Worm (Caenorhabditis elegans) whole organism, L4 larva: ENCODE results near the gene ubc-20.
A peak's percentile ranks its signal among the peaks of the same experiment; 100 is the strongest.
"Not testable (repeated sequence)": the region's sequence is repeated elsewhere in the genome, so short reads cannot be mapped to it uniquely, and the experiment has no call there.

Experiments
- F26F4.8 ChIP-seq: fragments of 200-800 bp; sonication (Bioruptor generic); conservative IDR thresholded peaks from 2 replicates; pipeline ENCODE4 v1.3.6; 2022; ENCODE audit warnings: missing genetic modification characterization, missing compliant biosample characterization
- F49E8.2 ChIP-seq: sonication (generic microtip); optimal IDR thresholded peaks from 2 replicates; lab custom pipeline; 2016; ENCODE audit warnings: missing compliant biosample characterization, mild to moderate bottlenecking, missing genetic modification characterization, borderline replicate concordance
- Y105C5A.15 ChIP-seq: fragments of 200-800 bp; sonication (Bioruptor generic); IDR thresholded peaks from 2 replicates; pipeline ENCODE4 v1.3.6; 2022; ENCODE audit warnings: missing genetic modification characterization, missing compliant biosample characterization
- Y48G9A.11 ChIP-seq: fragments of 200-800 bp; sonication (Bioruptor generic); IDR thresholded peaks from 2 replicates; pipeline ENCODE4 v1.3.6; 2022; ENCODE audit warnings: missing genetic modification reagents, missing genetic modification characterization, missing compliant biosample characterization
- Y5F2A.4 ChIP-seq: fragments of 200-800 bp; sonication (Bioruptor generic); optimal IDR thresholded peaks from 2 replicates; lab custom pipeline; 2018; ENCODE audit warnings: mild to moderate bottlenecking, missing genetic modification characterization, missing compliant biosample characterization
- aly-2 ChIP-seq: sonication (generic microtip); optimal IDR thresholded peaks from 2 replicates; lab custom pipeline; 2018; ENCODE audit warnings: missing biosample characterization, missing genetic modification characterization
- arid-1 ChIP-seq: fragments of 200-800 bp; sonication (Bioruptor generic); conservative IDR thresholded peaks from 2 replicates; pipeline ENCODE4 v1.3.6; 2022; ENCODE audit warnings: missing genetic modification reagents, missing genetic modification characterization, missing compliant biosample characterization
- attf-4 ChIP-seq: sonication (generic microtip); optimal IDR thresholded peaks from 3 replicates; lab custom pipeline; 2017; ENCODE audit warnings: missing biosample characterization, missing genetic modification characterization
- ceh-44 ChIP-seq: fragments of 200-800 bp; sonication (Bioruptor generic); IDR thresholded peaks from 2 replicates; pipeline ENCODE4 v1.3.6; 2022; ENCODE audit warnings: missing genetic modification reagents, missing genetic modification characterization, missing compliant biosample characterization
- ctbp-1 ChIP-seq: fragments of 200-800 bp; sonication (Bioruptor generic); IDR thresholded peaks from 2 replicates; pipeline ENCODE4 v1.3.6; 2022; ENCODE audit warnings: missing genetic modification reagents, missing genetic modification characterization, missing compliant biosample characterization
- daf-16 ChIP-seq, 3 experiments: sonication (generic microtip); optimal IDR thresholded peaks; 2 replicates each; lab custom pipeline; 2016 to 2017; ENCODE audit warnings: missing genetic modification characterization in 3 of 3, missing genetic modification reagents in 3 of 3, mild to moderate bottlenecking in 2 of 3, missing compliant biosample characterization in 2 of 3, missing biosample characterization in 1 of 3, moderate library complexity in 1 of 3
- dmd-6 ChIP-seq: fragments of 200-800 bp; sonication (Bioruptor generic); IDR thresholded peaks from 2 replicates; pipeline ENCODE4 v1.3.6; 2022; ENCODE audit warnings: missing genetic modification reagents, missing genetic modification characterization, missing compliant biosample characterization
- dmd-8 ChIP-seq: fragments of 200-800 bp; sonication (Bioruptor generic); IDR thresholded peaks from 2 replicates; pipeline ENCODE4 v1.3.6; 2022; ENCODE audit warnings: missing genetic modification characterization, missing compliant biosample characterization
- dpl-1 ChIP-seq: fragments of 150-350 bp; optimal IDR thresholded peaks from 2 replicates; lab custom pipeline; 2014; ENCODE audit warnings: missing biosample characterization, missing genetic modification reagents, missing genetic modification characterization
- duxl-1 ChIP-seq: sonication (generic microtip); optimal IDR thresholded peaks from 2 replicates; lab custom pipeline; 2016; ENCODE audit warnings: mild to moderate bottlenecking, missing genetic modification characterization, moderate library complexity, missing compliant biosample characterization; ENCODE audit not compliant: poor library complexity
- dve-1 ChIP-seq: sonication (generic microtip); optimal IDR thresholded peaks from 2 replicates; lab custom pipeline; 2017; ENCODE audit warnings: antibody characterized with exemption, mild to moderate bottlenecking, missing genetic modification characterization, missing compliant biosample characterization; ENCODE audit not compliant: insufficient read depth
- egl-27 ChIP-seq: sonication (generic microtip); optimal IDR thresholded peaks from 3 replicates; lab custom pipeline; 2017; ENCODE audit warnings: missing biosample characterization, missing genetic modification reagents, missing genetic modification characterization
- egl-43 ChIP-seq: fragments of 200-800 bp; sonication (Bioruptor generic); IDR thresholded peaks from 2 replicates; pipeline ENCODE4 v1.3.6; 2022; ENCODE audit warnings: missing genetic modification reagents, missing genetic modification characterization, missing compliant biosample characterization
- lim-7 ChIP-seq: fragments of 200-800 bp; sonication (Bioruptor generic); IDR thresholded peaks from 2 replicates; pipeline ENCODE4 v1.3.6; 2022; ENCODE audit warnings: missing genetic modification characterization, missing compliant biosample characterization
- lin-13 ChIP-seq: fragments of 150-350 bp; optimal IDR thresholded peaks from 2 replicates; lab custom pipeline; 2014; ENCODE audit warnings: missing biosample characterization, missing genetic modification reagents, missing genetic modification characterization
- lin-38 ChIP-seq: fragments of 200-800 bp; sonication (Bioruptor generic); IDR thresholded peaks from 2 replicates; pipeline ENCODE4 v1.3.6; 2022; ENCODE audit warnings: missing genetic modification reagents, missing genetic modification characterization, missing compliant biosample characterization
- lin-39 ChIP-seq: fragments of 150-350 bp; optimal IDR thresholded peaks from 2 replicates; lab custom pipeline; 2014; ENCODE audit warnings: missing biosample characterization, missing genetic modification reagents, missing genetic modification characterization
- lir-3 ChIP-seq: sonication (generic microtip); optimal IDR thresholded peaks from 2 replicates; lab custom pipeline; 2016; ENCODE audit warnings: mild to moderate bottlenecking, missing genetic modification characterization, missing compliant biosample characterization
- mdl-1 ChIP-seq, 2 experiments: fragments of 150-350 bp in 1 of 2; sonication (generic microtip) in 1 of 2; optimal IDR thresholded peaks; 2 replicates each; lab custom pipeline; 2014 to 2017; ENCODE audit warnings: missing biosample characterization in 2 of 2, missing genetic modification characterization in 2 of 2
- mdt-29 ChIP-seq: fragments of 200-800 bp; sonication (Bioruptor generic); IDR thresholded peaks from 2 replicates; pipeline ENCODE4 v1.3.6; 2022; ENCODE audit warnings: missing genetic modification reagents, missing genetic modification characterization, missing compliant biosample characterization
- mes-2 ChIP-seq: sonication (generic microtip); optimal IDR thresholded peaks from 2 replicates; lab custom pipeline; 2016; ENCODE audit warnings: missing genotype, mild to moderate bottlenecking, missing genetic modification characterization, missing compliant biosample characterization; ENCODE audit not compliant: poor library complexity, severe bottlenecking
- mxl-2 ChIP-seq: fragments of 200-800 bp; sonication (Bioruptor generic); conservative IDR thresholded peaks from 2 replicates; pipeline ENCODE4 v1.3.6; 2022; ENCODE audit warnings: missing genetic modification reagents, missing genetic modification characterization, missing compliant biosample characterization
- pha-4 ChIP-seq, 2 experiments: fragments of 150-350 bp in 1 of 2; fragments of 200-800 bp in 1 of 2; sonication (Bioruptor generic) in 1 of 2; IDR thresholded peaks in 1 of 2; optimal IDR thresholded peaks in 1 of 2; 2 replicates each; pipeline versions ENCODE4 v1.3.6 to Lab custom; 2014 to 2022; ENCODE audit warnings: missing genetic modification characterization in 2 of 2, missing genetic modification reagents in 2 of 2, missing biosample characterization in 1 of 2, missing compliant biosample characterization in 1 of 2
- php-3 ChIP-seq: fragments of 200-800 bp; sonication (Bioruptor generic); IDR thresholded peaks from 2 replicates; pipeline ENCODE4 v1.3.6; 2022; ENCODE audit warnings: missing genetic modification reagents, missing genetic modification characterization, missing compliant biosample characterization
- sdz-12 ChIP-seq: fragments of 200-800 bp; sonication (Bioruptor generic); optimal IDR thresholded peaks from 2 replicates; lab custom pipeline; 2018; ENCODE audit warnings: mild to moderate bottlenecking, missing genetic modification characterization, missing compliant biosample characterization
- set-16 ChIP-seq: fragments of 200-800 bp; sonication (Bioruptor generic); IDR thresholded peaks from 2 replicates; pipeline ENCODE4 v1.3.6; 2022; ENCODE audit warnings: missing genetic modification reagents, missing genetic modification characterization, missing compliant biosample characterization
- skn-1 ChIP-seq: fragments of 150-350 bp; optimal IDR thresholded peaks from 2 replicates; lab custom pipeline; 2014; ENCODE audit warnings: missing biosample characterization, missing genetic modification characterization
- snpc-1.2 ChIP-seq: fragments of 200-800 bp; sonication (Bioruptor generic); IDR thresholded peaks from 2 replicates; pipeline ENCODE4 v1.3.6; 2022; ENCODE audit warnings: missing genetic modification reagents, missing genetic modification characterization, missing compliant biosample characterization
- snpc-4 ChIP-seq: fragments of 150-350 bp; optimal IDR thresholded peaks from 2 replicates; lab custom pipeline; 2014; ENCODE audit warnings: missing biosample characterization, missing genetic modification characterization
- spr-3 ChIP-seq: fragments of 200-800 bp; sonication (Bioruptor generic); optimal IDR thresholded peaks from 2 replicates; lab custom pipeline; 2018; ENCODE audit warnings: mild to moderate bottlenecking, missing genetic modification characterization, missing compliant biosample characterization
- tra-1 ChIP-seq: fragments of 200-800 bp; sonication (Bioruptor generic); IDR thresholded peaks from 2 replicates; pipeline ENCODE4 v1.3.6; 2022; ENCODE audit warnings: missing genetic modification reagents, missing genetic modification characterization, missing compliant biosample characterization
- unc-62 ChIP-seq, 3 experiments: fragments of 150-350 bp in 1 of 3; sonication (generic microtip); optimal IDR thresholded peaks in 2 of 3; peaks in 1 of 3; 1 replicate in 1 of 3; 2 replicates in 2 of 3; lab custom pipeline; 2014 to 2017; ENCODE audit warnings: missing biosample characterization in 3 of 3, missing genetic modification characterization in 3 of 3, missing genetic modification reagents in 3 of 3, missing genotype in 1 of 3
- vab-7 ChIP-seq: fragments of 200-800 bp; sonication (Bioruptor generic); IDR thresholded peaks from 2 replicates; pipeline ENCODE4 v1.3.6; 2022; ENCODE audit warnings: missing genetic modification reagents, missing genetic modification characterization, missing compliant biosample characterization
- zag-1 ChIP-seq: fragments of 150-350 bp; optimal IDR thresholded peaks from 2 replicates; lab custom pipeline; 2014; ENCODE audit warnings: missing biosample characterization, missing genetic modification characterization
- zfp-3 ChIP-seq: fragments of 200-800 bp; sonication (Bioruptor generic); conservative IDR thresholded peaks from 2 replicates; pipeline ENCODE4 v1.3.6; 2022; ENCODE audit warnings: missing genetic modification reagents, missing genetic modification characterization, missing compliant biosample characterization
- ztf-7 ChIP-seq: fragments of 150-350 bp; optimal IDR thresholded peaks from 2 replicates; lab custom pipeline; 2014; ENCODE audit warnings: missing biosample characterization, missing genetic modification characterization

The ubc-20 gene

ce11 chrIII:227033-227432, 38.4 kb downstream of the ubc-20 start:
- TF ChIP-seq set-16 (GFP tag; lab: Robert Waterston, UW), result peak; percentile 82
- no peak for TF ChIP-seq vab-7 (GFP tag; lab: Robert Waterston, UW)

DNA sequence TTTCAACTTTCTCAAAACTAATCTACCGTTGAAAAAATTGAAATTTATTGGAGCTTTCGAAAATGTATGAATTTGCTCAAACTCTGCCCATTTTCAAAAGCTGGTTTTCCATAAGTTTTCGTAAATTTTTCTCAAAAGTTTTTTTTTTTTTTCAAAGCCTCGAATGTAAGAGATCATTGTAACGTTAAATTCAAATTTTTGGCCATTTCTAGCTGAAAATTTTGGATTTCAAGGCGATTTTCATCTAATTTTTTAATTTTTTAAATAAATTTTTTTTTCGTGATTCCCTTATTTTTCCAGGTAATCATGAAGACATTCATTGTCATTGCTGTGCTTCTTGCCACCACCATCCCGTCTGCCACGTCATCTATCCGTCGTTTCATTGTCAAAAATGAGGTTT, 41.5 kb downstream of the ubc-20 start, which contains the start of gene hpo-38:
Gene hpo-38, plus strand, starts transcription at position 301 of the 400 bp plus-strand sequence.
- TF ChIP-seq tra-1 (GFP tag; lab: Robert Waterston, UW), result no peak
- TF ChIP-seq egl-27 (tag; lab: Kevin White, UChicago), result no peak
- TF ChIP-seq lir-3 (tag; lab: Kevin White, UChicago), result no peak
- TF ChIP-seq skn-1 (tag; lab: Kevin White, UChicago), result no peak
- no peak for TF ChIP-seq duxl-1 (tag; lab: Kevin White, UChicago)
- no peak for TF ChIP-seq attf-4
- TF ChIP-seq sdz-12, result no peak
- no peak for TF ChIP-seq snpc-1.2
- TF ChIP-seq dpl-1, result no peak
- no peak for TF ChIP-seq daf-16 (GFP tag; optimal IDR thresholded peaks at IDR 0.05; lab: Kevin White, UChicago)
- TF ChIP-seq daf-16 (tag; optimal IDR thresholded peaks at IDR 0.05; lab: Kevin White, UChicago), result no peak
- no peak for TF ChIP-seq aly-2
- TF ChIP-seq mdl-1 (tag; optimal IDR thresholded peaks at IDR 0.05; lab: Kevin White, UChicago), result no peak

ce11 chrIII:232918-233317, 44.3 kb downstream of the ubc-20 start:
- TF ChIP-seq pha-4 (GFP tag; IDR thresholded peaks at IDR 0.05; lab: Robert Waterston, UW) (peak; percentile 76; the same call in 1 of the 2 replicates), lim-7 (GFP tag; lab: Robert Waterston, UW) (0 out of 2 replicates have a peak, but pooled peaks have one; percentile 48), mdt-29 (GFP tag; lab: Robert Waterston, UW) (0 out of 2 replicates have a peak, but pooled peaks have one; percentile 46), tra-1 (GFP tag; lab: Robert Waterston, UW) (0 out of 2 replicates have a peak, but pooled peaks have one; percentile 18), arid-1 (GFP tag; lab: Robert Waterston, UW) (0 out of 2 replicates have a peak, but pooled peaks have one; percentile 17), php-3 (GFP tag; lab: Robert Waterston, UW) (peak; percentile 63; the same call in 1 of the 2 replicates), F26F4.8 (GFP tag; lab: Robert Waterston, UW) (0 out of 2 replicates have a peak, but pooled peaks have one; percentile 49), egl-43 (GFP tag; lab: Robert Waterston, UW) (peak; percentile 81), ctbp-1 (GFP tag; lab: Robert Waterston, UW) (0 out of 2 replicates have a peak, but pooled peaks have one; percentile 45), Y105C5A.15 (peak; percentile 58; the same call in 1 of the 2 replicates), lin-38 (peak; percentile 71), Y48G9A.11 (GFP tag; lab: Robert Waterston, UW) (peak; percentile 72), mxl-2 (GFP tag; lab: Robert Waterston, UW) (0 out of 2 replicates have a peak, but pooled peaks have one; percentile 34), set-16 (GFP tag; lab: Robert Waterston, UW) (peak; percentile 39), dmd-8 (GFP tag; lab: Robert Waterston, UW) (peak; percentile 84)
- TF ChIP-seq pha-4 (tag; optimal IDR thresholded peaks at IDR 0.05; lab: Kevin White, UChicago), result not testable (repeated sequence)
- TF ChIP-seq, all 104 proteins: peak for 15; not testable (repeated sequence) for 89

ce11 chrIII:235115-235514, 46.5 kb downstream of the ubc-20 start:
- TF ChIP-seq vab-7 (GFP tag; lab: Robert Waterston, UW) (no peak), F49E8.2 (tag; lab: Kevin White, UChicago) (peak; percentile 61), lin-39 (no peak), mdl-1 (tag; optimal IDR thresholded peaks at IDR 0.05; lab: Kevin White, UChicago) (no peak), mes-2 (peak; percentile 54), Y48G9A.11 (GFP tag; lab: Robert Waterston, UW) (peak; percentile 34; the same call in 1 of the 2 replicates), ceh-44 (no peak), dmd-6 (GFP tag; lab: Robert Waterston, UW) (0 out of 2 replicates have a peak, but pooled peaks have one; percentile 27), lin-13 (GFP tag; lab: Kevin White, UChicago) (no peak), snpc-4 (no peak), spr-3 (GFP tag; lab: Kevin White, UChicago) (peak; percentile 36), zfp-3 (GFP tag; lab: Robert Waterston, UW) (no peak), unc-62 (GFP tag; optimal IDR thresholded peaks at IDR 0.05 in 1 of 2; lab: Kevin White, UChicago) (peak in 1 of 2 experiments; percentile 95), unc-62 (tag; optimal IDR thresholded peaks at IDR 0.05; lab: Kevin White, UChicago) (no peak), zag-1 (tag; lab: Kevin White, UChicago) (no peak), arid-1 (GFP tag; lab: Robert Waterston, UW) (0 out of 2 replicates have a peak, but pooled peaks have one; percentile 43), dve-1 (peak; percentile 32), pha-4 (GFP tag; IDR thresholded peaks at IDR 0.05; lab: Robert Waterston, UW) (no peak), pha-4 (tag; optimal IDR thresholded peaks at IDR 0.05; lab: Kevin White, UChicago) (no peak), ztf-7 (tag; lab: Kevin White, UChicago) (no peak), egl-43 (GFP tag; lab: Robert Waterston, UW) (0 out of 2 replicates have a peak, but pooled peaks have one; percentile 44), Y5F2A.4 (GFP tag; lab: Kevin White, UChicago) (no peak)
